Worm (Caenorhabditis elegans) whole organism, early embryonic: Measurements from ENCODE around the gene Y53C12A.8.

Experiments
- F13C5.2 ChIP-seq: sonication (generic microtip); optimal IDR thresholded peaks from 2 replicates; lab custom pipeline; 2017; ENCODE audit warnings: mild to moderate bottlenecking, missing genetic modification characterization, inconsistent platforms, missing compliant biosample characterization
- aly-1 ChIP-seq: sonication (generic microtip); optimal IDR thresholded peaks from 2 replicates; lab custom pipeline; 2016; ENCODE audit warnings: missing genetic modification characterization, missing compliant biosample characterization
- ama-1 ChIP-seq: fragments of 150-350 bp; optimal IDR thresholded peaks from 2 replicates; lab custom pipeline; 2014
- ceh-13 ChIP-seq: fragments of 200-800 bp; sonication (Bioruptor generic); optimal IDR thresholded peaks from 2 replicates; lab custom pipeline; 2018; ENCODE audit warnings: mild to moderate bottlenecking, missing genetic modification characterization, missing compliant biosample characterization
- ets-7 ChIP-seq: sonication (generic microtip); optimal IDR thresholded peaks from 2 replicates; lab custom pipeline; 2016; ENCODE audit warnings: missing genotype, missing genetic modification characterization, missing compliant biosample characterization
- flt-1 ChIP-seq: fragments of 200-800 bp; sonication (Bioruptor generic); IDR thresholded peaks from 2 replicates; pipeline ENCODE4 v1.3.6; 2022; ENCODE audit warnings: missing genetic modification characterization, missing compliant biosample characterization
- sea-1 ChIP-seq: fragments of 200-800 bp; sonication (Bioruptor generic); conservative IDR thresholded peaks from 2 replicates; pipeline ENCODE4 v1.3.6; 2022; ENCODE audit warnings: missing genetic modification characterization, missing compliant biosample characterization

DNA sequence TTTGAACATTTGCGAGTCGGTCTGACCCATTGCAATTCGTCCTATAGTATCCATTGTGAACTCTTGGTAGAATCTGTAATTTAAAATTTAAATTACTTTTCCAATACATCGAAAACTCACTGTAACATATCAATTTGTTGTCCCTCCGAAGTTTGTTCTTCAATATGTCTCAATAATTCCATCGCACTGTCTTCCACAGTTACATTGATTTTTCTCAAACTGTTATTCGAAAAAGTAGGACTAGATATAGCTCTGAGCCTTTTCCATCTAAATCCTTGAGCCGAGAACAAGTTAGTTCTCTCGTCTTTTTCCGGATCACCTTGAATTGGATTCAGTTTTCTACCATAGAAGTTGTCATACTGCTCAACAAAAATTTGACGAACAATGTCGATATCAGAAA is 38.1 kb downstream of the Y53C12A.8 start:
- TF ChIP-seq ama-1 (no peak), flt-1 (GFP tag; lab: Robert Waterston, UW) (no peak), sea-1 (GFP tag; lab: Robert Waterston, UW) (no peak), ets-7 (tag; lab: Kevin White, UChicago) (no peak), F13C5.2 (tag; lab: Kevin White, UChicago) (no peak), aly-1 (tag; lab: Kevin White, UChicago) (no peak), ceh-13 (no peak)
